Worm (Caenorhabditis elegans) whole organism, dauer: Measurements from ENCODE around the gene fbxb-59.

ENCODE experiments used
- unc-62 ChIP-seq: sonication (generic microtip); optimal IDR thresholded peaks from 2 replicates; lab custom pipeline; 2017; ENCODE audit warnings: missing biosample characterization, missing genetic modification reagents, missing genetic modification characterization

fbxb-59 gene

DNA sequence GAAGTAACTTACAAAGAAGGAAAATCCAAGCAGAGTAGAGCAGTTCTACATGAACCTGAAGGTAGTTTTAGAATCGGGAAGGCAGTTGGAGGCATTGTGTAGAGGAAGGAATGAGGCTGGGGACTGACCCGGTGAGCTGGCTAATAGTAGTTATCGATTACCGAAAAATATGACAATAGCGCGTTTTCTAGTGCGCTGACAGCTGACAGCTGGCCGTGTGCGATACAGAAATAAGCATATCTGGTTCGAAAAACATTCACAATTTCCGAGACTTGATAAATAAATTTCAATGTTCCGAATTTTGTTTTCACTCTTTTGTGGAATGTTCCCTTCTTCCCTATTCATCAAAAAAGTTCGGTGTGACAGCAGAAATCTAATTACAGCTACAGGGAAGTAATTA, at the start of gene fbxb-59, which contains the start of gene srbc-34:
Gene fbxb-59 (minus strand): TSS at position 101 of the 400 bp plus-strand sequence.
Gene srbc-34 (plus strand): TSS at position 233 of the 400 bp plus-strand sequence.
- no peak for TF ChIP-seq unc-62 (GFP tag; lab: Kevin White, UChicago)

DNA sequence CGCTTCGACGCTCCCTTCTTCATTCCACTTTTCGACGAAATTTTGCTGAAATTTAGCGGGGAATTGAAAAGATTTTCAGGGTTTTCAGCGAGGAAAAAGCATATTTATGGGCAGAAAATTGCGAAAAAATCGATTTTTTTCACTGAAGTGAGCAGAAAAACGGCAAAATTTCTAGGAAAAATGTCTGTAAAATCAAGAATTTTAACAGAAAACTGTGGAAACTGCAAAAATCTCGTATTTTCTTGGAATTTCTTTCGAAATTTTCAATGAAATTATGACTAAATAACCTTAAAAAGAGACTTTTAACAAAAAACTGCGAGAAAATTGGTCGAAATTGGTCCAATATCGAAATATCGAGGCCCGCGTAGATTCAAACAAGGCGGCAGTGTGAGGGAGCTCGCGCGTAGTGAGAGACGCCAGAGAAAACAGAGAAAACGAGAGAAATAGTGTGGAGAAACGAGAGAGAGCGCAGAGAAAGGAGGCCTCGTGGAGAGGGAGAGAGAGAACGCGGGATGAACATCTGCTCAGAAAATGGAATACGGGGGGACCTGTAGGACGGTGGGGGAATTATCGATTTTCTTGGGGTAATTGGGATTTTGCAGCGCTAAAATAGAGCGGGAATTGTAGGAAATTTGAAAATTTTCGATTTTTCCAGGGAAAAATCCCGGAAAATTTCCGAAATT, 43.6 kb upstream of the fbxb-59 start, which contains the start of gene swsn-1:
Gene swsn-1 (minus strand): TSS at position 51 of the 683 bp plus-strand sequence.
- no peak for TF ChIP-seq unc-62 (GFP tag; lab: Kevin White, UChicago)

DNA sequence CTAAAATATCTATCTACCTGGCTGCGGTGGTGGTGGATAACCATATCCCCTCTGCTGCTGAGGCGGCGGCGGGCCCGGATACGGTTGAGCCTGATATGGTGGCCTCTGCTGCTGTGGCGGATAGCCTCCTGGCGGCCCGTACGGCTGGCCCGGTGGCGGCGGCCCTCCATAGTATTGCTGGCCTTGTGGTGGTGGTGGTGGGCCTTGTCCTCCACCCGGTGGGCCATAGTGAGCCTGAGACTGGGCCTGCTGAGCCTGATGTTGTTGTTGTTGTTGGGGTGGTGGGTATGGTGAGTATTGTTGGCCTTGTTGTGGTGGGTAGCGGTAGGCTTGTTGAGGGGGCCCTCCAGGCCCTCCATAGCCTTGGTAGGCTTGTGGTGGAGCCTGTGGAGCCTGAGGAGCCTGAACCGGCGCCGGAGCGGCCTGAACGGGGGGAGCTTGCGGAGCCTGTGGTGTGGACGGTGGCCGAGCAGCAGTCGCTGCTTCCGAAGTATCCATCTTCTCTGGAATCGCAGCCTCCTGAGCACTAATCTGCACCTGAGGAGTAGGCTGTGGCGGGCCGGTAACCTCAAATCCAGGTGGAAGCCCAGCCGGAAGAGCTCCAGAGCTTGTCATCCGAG, 35.4 kb upstream of the fbxb-59 start:
- no peak for TF ChIP-seq unc-62 (GFP tag; lab: Kevin White, UChicago)

DNA sequence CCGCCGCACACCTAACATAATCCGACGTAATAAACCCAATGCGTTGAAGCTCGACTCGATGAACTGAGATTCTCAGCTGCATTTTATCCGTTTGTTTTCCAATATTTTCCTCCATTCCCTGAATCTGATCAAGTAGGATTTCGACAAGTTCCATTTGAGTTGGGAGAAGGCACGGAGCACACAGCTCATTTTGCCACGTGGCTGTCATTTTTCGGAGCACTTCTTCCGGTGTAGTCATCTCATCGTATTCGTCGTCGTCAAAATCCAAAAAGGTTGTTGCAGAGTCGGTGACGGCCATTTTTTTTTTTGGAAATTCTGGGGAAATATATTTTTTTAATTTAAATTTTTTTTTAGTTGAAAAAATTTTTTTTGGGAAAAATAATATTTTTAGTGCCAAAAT, 31.4 kb upstream of the fbxb-59 start, which contains the start of gene sld-5:
Gene sld-5 (minus strand): TSS at position 317 of the 400 bp plus-strand sequence.
- TF ChIP-seq unc-62 (GFP tag; lab: Kevin White, UChicago) = no peak

DNA sequence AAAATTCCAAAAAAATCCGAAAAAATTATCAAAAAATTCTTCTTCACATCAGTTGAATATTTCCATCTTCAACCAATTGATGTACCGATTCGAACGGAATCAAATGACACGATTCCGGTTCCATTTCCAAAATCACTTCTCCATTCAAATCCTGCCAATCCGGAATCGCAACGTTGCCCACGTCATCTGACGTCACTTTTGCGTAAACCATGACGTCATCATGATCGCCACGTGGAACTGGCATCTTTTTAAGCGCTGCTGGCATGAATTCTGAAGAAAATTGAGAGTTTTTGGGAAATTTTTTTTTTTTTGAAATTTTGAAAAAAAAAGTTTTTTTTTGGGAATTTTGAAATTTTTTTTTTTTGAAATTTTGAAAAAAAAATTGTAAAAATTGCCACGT, 29.2 kb upstream of the fbxb-59 start:
- no peak for TF ChIP-seq unc-62 (GFP tag; lab: Kevin White, UChicago)

DNA sequence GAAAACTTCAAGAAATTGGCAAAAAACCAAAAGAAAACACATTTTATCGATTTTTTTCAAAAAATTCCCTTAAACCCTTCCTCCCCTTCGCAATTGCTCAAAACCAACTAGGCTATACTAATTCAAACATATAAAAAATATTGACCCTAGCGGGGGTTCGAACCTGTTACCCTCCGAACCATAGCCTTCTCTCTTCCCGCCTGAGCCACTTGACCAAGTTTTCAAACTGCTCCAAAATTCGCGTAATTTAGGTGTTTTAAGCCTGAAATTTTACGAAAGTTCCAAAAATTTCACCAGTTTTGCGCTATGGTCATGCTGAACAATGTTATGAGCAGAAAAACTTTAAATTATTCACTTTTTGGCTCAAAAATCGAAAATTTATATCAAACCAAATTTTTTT, 28.5 kb upstream of the fbxb-59 start:
- TF ChIP-seq unc-62 (GFP tag; lab: Kevin White, UChicago) = no peak

DNA sequence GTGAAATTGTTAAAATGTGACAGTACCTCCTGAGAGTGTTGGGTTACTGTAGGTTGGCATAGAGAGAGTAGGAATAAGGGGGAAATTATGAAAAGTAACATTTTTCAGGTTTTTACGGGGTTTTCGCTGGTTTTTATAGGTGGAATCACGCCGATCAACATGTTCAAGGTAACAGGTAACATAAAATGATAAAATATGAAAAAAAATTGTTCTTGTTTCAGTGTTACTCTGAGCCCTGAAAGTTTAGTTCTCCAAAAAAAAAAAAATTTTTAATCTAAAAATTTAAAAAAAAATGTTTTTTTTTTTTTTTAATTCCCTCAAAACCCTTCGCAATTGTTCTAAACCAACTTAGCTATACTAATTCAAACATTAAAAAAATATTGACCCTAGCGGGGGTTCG, 27.8 kb upstream of the fbxb-59 start, which contains the start of gene Y113G7B.15:
Gene Y113G7B.15 (minus strand): TSS at position 101 of the 400 bp plus-strand sequence.
- no peak for TF ChIP-seq unc-62 (GFP tag; lab: Kevin White, UChicago)

DNA sequence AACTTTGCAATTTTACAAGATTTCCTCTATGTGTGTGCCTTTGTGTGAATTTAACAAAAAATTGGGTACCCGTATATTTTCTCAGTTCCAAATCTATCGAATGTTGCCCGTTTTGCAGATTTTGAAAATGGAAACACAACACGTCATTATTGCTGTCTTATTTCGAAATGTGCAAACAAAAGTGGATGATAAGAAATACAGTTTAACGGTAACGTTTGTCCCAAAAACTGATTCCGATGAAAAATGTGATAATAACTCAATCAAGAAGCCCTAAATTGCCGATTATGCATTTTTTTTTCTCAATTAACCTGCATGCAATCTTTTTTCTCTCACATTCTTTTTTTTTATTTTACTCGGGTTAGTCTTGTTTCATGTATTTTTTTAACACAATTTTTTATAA, 19.3 kb upstream of the fbxb-59 start:
- no peak for TF ChIP-seq unc-62 (GFP tag; lab: Kevin White, UChicago)

DNA sequence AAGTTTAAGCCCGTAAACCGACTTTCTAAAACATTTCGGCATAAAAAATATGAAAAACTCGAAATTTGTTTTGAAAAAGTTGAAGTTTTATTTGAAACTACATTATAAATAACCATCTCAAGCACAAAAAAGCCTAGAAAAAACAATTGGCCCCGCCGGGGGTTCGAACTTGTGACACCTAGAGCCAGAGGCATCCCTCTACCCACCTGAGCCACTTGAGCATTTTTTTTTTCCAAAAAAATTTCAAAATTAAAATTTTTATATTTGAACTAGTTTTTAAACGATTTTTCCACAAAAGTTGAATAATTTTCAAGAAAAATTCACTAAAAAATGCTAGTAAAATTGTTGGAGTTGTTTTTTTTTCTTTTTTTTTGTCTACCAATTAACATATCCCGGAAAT, 17.7 kb upstream of the fbxb-59 start:
- no peak for TF ChIP-seq unc-62 (GFP tag; lab: Kevin White, UChicago)

DNA sequence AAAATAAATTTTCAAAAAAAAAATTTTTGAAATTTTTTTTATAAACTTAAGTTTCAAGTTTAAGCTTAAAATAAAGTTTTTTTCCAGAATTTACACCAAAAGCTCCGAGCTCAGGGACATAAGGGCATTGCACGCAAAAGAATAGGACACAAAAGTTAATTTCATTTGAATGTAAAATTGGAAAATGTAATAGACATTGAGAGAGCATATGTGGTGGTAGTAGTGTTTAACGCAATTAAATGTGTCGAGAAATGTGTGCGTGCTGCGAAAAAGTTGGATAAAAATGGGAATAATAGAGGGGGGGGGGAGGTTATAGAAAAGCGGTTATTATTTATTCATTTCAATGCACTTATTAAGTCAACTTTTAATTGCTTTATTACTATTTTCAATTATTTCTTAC, 14.6 kb upstream of the fbxb-59 start:
- TF ChIP-seq unc-62 (GFP tag; lab: Kevin White, UChicago) = no peak

DNA sequence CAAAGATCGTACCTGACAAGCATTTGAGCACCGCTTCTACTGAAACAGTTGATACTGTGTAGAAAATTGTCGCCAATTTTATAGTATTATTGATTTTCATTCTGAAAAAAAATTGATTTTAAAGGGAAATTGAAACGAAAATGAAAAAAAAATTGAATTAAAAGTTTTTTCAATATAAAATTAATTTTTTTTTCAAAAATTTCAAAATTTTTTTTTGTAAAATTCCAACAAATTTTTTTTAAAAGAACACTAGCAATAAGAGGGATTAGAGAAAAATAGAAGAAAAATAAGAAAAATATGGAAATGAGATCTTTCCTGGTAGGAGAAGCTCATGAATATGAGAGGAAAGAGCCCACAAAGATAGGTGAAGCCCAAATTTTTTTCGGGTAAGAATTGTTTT, 9.2 kb upstream of the fbxb-59 start, which contains the start of gene Y113G7B.11:
Gene Y113G7B.11 (minus strand): TSS at position 101 of the 400 bp plus-strand sequence.
- no peak for TF ChIP-seq unc-62 (GFP tag; lab: Kevin White, UChicago)

DNA sequence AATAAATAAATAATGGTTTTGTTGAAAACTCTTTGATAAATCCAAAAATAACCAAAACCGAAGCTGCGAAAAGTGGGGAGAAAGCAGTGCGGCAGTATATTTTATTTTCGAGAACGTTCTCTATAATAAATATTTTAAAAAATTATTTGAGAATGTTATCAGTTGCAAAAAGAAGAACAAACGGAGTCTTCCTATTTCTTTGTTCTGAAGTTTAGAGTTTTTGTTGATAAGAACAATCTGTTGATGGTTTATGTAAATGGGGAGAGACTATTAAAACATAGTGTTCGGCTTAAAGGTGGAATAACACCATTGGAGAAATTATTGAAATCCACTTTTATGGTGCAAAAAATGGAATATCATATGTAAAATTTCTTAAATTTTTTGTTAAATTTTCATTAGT, 7.1 kb upstream of the fbxb-59 start:
- TF ChIP-seq unc-62 (GFP tag; lab: Kevin White, UChicago) = no peak

DNA sequence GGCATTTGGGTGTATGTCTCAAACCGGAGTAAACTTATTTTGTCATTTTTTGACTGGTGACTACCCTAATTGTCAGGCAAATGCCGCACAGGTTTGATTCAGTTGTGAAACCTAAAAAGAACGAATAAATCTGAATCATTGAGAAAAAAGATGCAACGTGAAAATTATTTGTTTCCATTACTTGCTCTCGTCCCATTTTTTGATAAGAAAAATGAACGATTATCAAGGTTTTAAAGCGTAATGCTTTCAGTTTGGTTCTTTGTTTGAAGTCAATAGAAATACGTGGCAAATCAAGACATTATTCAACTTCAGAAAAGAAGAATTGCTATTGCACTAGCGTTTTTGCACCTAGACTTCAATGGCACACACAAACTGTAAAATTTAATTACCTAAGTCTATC, 6.6 kb upstream of the fbxb-59 start, which contains the start of gene Y113G7B.12:
Gene Y113G7B.12 (minus strand): TSS at position 101 of the 400 bp plus-strand sequence.
- TF ChIP-seq unc-62 (GFP tag; lab: Kevin White, UChicago) = no peak

DNA sequence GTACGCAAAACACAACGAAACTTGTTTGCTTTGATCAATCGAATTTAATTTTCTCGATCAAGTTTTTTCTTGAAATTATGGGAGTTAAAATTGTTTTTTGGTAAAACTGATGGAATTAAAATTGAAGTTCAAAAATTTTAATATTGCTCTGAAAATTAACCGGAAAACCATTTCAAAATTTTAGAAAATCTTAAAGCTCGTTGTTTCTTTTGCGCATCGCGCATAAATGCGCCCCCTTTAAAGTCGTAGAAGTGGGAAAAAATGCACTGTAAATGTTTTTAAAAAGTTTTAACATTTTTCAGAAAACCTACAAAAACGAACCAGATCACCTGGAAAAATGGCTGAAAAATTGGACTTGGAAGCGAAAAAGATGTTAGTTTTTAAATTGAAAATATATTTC, 2.9 kb downstream of the fbxb-59 start, which contains the start of gene fbxa-113:
Gene fbxa-113 (plus strand): TSS at position 301 of the 400 bp plus-strand sequence.
- no peak for TF ChIP-seq unc-62 (GFP tag; lab: Kevin White, UChicago)

DNA sequence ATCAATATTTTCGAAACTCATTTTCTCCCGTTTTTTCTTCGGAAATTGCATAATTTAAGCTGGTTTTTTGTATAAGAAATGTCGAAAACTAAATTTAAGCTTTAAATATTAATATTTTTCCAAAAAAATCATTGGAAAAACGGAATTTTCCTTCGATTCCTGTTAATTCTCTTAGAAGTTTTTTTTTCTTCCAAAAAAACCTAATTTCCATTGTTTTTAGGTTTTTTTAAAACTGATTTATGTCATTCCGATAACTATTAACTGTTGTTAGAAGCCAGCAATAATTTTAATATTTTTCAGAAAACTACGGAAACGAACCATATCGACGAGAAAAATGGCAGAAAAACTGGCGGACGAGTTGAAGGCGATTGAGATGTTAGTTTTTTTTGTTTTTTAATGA, 4.7 kb downstream of the fbxb-59 start, which contains the start of gene fbxa-114:
Gene fbxa-114 (plus strand): TSS at position 301 of the 400 bp plus-strand sequence.
- TF ChIP-seq unc-62 (GFP tag; lab: Kevin White, UChicago) = no peak

DNA sequence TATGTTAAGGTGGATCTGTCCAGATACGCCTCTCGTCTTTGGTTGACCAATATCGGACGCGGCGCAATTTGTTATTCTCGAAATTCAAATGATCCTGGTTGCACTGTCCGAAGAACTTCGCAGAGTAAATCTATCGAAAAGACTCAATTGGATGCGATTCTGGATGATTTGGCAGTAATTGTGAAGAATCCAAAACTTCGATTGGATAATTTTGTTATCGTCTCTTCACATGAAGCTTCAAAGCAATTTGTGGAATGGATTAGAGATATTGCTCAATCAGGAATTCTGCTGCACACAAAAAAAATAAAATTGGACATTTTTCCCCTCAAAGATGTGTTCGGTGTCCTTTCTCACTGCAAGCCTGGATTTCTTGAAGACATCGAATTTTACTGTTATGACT, 6.3 kb downstream of the fbxb-59 start:
- no peak for TF ChIP-seq unc-62 (GFP tag; lab: Kevin White, UChicago)
